Worm (Caenorhabditis elegans) whole organism, L2 larva: Measurements from ENCODE around the gene F37B12.3.

Experiments
- crh-2 ChIP-seq: sonication (generic microtip); optimal IDR thresholded peaks from 2 replicates; lab custom pipeline; 2017; ENCODE audit warnings: missing biosample characterization, missing genetic modification characterization
- lsy-2 ChIP-seq, 2 experiments: fragments of 150-350 bp in 1 of 2; sonication (generic microtip) in 1 of 2; optimal IDR thresholded peaks; 2 replicates each; lab custom pipeline; 2014 to 2017; ENCODE audit warnings: missing biosample characterization in 2 of 2, missing genetic modification characterization in 2 of 2

DNA sequence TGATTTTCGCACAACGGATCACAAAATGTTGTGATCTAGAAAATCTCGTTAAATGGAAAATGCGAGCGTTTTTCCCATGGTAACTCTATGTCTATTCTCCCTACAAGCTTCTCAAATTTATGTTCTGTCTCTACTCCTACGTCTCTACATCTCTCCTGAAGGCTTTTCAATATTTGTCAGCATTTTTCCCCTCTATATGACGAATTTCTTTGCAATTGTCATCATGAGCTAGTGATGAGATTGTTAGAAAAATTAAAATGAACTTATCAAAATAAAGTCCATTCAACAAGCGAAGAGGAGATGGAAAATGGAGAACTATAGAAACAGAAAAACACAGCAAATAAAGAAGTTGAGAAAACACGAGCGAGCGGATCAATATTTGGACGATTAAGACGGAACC, 2.5 kb downstream of the F37B12.3 start:
- TF ChIP-seq crh-2 (tag; lab: Kevin White, UChicago) (no peak), lsy-2 (tag; optimal IDR thresholded peaks at IDR 0.05; lab: Kevin White, UChicago) (no peak)
